Fruit fly (Drosophila melanogaster) S2 (cell line): ENCODE measurements around the gene Sdic3.
"Not testable (repeated sequence)": the region's sequence is repeated elsewhere in the genome, so short reads cannot be mapped to it uniquely, and the experiment has no call there.

Source experiments
- CG8478 ChIP-seq: fragments of >200 bp; optimal IDR thresholded peaks from 2 replicates; lab custom pipeline; 2018
- CTCF ChIP-seq, 2 experiments: fragments of >200 bp; optimal IDR thresholded peaks; 2 replicates each; lab custom pipeline; 2018

- not testable (repeated sequence) for TF ChIP-seq CTCF (optimal IDR thresholded peaks at IDR 0.05; lab: Kevin White, UChicago); CG8478
These were observed 50.9 kb downstream of the Sdic3 start, which contains the start of gene Or19a for dm6 chrX:20143088-20143487.
